Worm (Caenorhabditis elegans): Measurements from ENCODE around the gene sknr-1.

- TF ChIP-seq nhr-111 (GFP tag; optimal IDR thresholded peaks at IDR 0.05): no peak
- TF ChIP-seq ceh-82 (tag; optimal IDR thresholded peaks at IDR 0.05): no peak
Measured at ce11 chrV:2595720-2596119, 29.5 kb downstream of the sknr-1 start.

All from whole organism, L4 larva.